Worm (Caenorhabditis elegans): ENCODE data around the gene F44E2.6.
A peak's percentile ranks its signal among the peaks of the same experiment; 100 is the strongest.

Gene F44E2.6

DNA sequence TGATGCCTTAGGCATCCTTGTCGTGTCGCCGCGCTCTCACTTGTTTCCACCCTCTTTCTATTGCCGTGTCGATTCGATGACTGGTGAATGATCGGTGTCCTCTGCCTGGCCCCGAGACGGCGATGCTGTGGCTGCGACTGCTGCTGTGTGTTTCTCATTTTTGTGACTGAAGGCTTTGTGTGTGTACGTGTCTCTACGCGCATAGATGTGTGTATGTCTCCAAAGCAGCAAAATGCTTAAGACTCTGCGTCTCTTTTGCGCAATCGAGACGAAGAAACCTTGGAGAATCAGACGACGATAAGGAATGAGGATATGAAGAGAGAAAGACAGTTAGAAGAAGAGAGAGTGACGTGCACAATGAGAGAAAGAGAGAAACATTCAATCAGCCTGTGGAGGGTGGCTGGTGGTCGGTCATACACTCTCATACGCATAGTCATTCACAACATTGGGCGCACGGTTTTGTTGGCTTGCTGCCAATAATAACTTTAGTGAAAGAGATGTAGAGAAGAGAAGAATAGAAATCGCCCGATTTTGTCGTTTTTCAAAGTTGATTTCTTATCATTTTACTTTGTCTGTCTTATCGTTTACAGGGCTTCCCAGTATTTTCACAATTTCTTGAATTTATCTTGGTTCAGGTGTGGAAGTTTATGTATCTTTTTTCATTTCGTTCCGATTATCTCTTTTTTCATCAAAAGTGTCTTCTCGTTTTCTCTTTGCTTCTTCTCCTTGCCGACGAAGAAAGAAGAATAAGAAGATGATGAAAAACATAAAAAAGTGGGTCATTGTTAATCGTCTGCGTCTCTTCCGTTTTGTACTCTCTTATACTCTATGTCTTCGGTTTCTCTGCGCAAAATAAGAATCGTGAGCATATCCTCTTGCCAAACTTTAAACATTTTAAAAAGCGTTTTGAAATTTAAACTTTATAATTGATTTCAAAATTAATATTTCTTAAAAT lies 42.9 kb downstream of the F44E2.6 start (continued):
- TF ChIP-seq T20F7.1 (GFP tag; optimal IDR thresholded peaks at IDR 0.05) (peak; percentile 87), F49E8.2 (tag; optimal IDR thresholded peaks at IDR 0.05; ENCODE audit: borderline replicate concordance) (no peak), F44E2.7 (GFP tag; IDR thresholded peaks at IDR 0.05) (no peak), aly-2 (tag; optimal IDR thresholded peaks at IDR 0.05) (no peak), lin-13 (GFP tag; optimal IDR thresholded peaks at IDR 0.05) (peak; percentile 93), pha-4 (GFP tag; IDR thresholded peaks at IDR 0.05) (peak; percentile 81), pha-4 (tag; optimal IDR thresholded peaks at IDR 0.05) (peak; percentile 86), mdt-29 (GFP tag; IDR thresholded peaks at IDR 0.05) (no peak), hmg-1.1 (GFP tag; IDR thresholded peaks at IDR 0.05) (peak; percentile 92), spr-1 (tag; optimal IDR thresholded peaks at IDR 0.05) (peak; percentile 82), Y105C5A.15 (GFP tag; IDR thresholded peaks at IDR 0.05) (no peak), R02D3.7 (tag; optimal IDR thresholded peaks at IDR 0.05) (no peak), gei-8 (GFP tag; optimal IDR thresholded peaks at IDR 0.05) (peak; percentile 94), unc-62 (GFP tag; optimal IDR thresholded peaks at IDR 0.05 in 1 of 2) (peak; percentile 43 to 100), unc-62 (tag; optimal IDR thresholded peaks at IDR 0.05) (peak; percentile 60), ama-1 (optimal IDR thresholded peaks at IDR 0.05) (peak; percentile 42), T26A8.4 (GFP tag; IDR thresholded peaks at IDR 0.05) (peak; percentile 85), skn-1 (tag; optimal IDR thresholded peaks at IDR 0.05) (no peak), zfp-3 (GFP tag; conservative IDR thresholded peaks at IDR 0.05) (peak; percentile 59; the same call in 1 of the 2 replicates), ceh-62 (tag; optimal IDR thresholded peaks at IDR 0.05) (no peak), ceh-32 (tag; optimal IDR thresholded peaks at IDR 0.05; ENCODE audit: poor library complexity) (peak; percentile 55), duxl-1 (tag; optimal IDR thresholded peaks at IDR 0.05; ENCODE audit: poor library complexity) (peak; percentile 57), nhr-48 (tag; optimal IDR thresholded peaks at IDR 0.05) (peak; percentile 95), hlh-30 (tag; optimal IDR thresholded peaks at IDR 0.05; ENCODE audit: insufficient read depth) (peak; percentile 98), fos-1 (tag; optimal IDR thresholded peaks at IDR 0.05) (peak; percentile 87), nhr-102 (tag; optimal IDR thresholded peaks at IDR 0.05) (peak; percentile 94), madf-5 (GFP tag; IDR thresholded peaks at IDR 0.05) (0 out of 4 replicates have a peak, but pooled peaks of 1 of the 2 experiments have one; percentile 5), egl-43 (GFP tag; IDR thresholded peaks at IDR 0.05) (peak; percentile 81), tag-97 (GFP tag; IDR thresholded peaks at IDR 0.05) (no peak), dmd-6 (GFP tag; IDR thresholded peaks at IDR 0.05) (peak; percentile 96), aha-1 (tag) (peak; percentile 100), hlh-11 (tag; optimal IDR thresholded peaks at IDR 0.05) (peak; percentile 100), nhr-111 (GFP tag; optimal IDR thresholded peaks at IDR 0.05) (no peak), nhr-76 (tag; optimal IDR thresholded peaks at IDR 0.05) (no peak), ztf-7 (tag; optimal IDR thresholded peaks at IDR 0.05) (peak; percentile 59), snpc-4 (tag; optimal IDR thresholded peaks at IDR 0.05) (peak; percentile 7), ztf-11 (tag; optimal IDR thresholded peaks at IDR 0.05) (no peak), mdl-1 (tag; optimal IDR thresholded peaks at IDR 0.05) (peak; percentile 94 to 98), Y5F2A.4 (GFP tag; optimal IDR thresholded peaks at IDR 0.05) (no peak), saeg-2 (GFP tag; IDR thresholded peaks at IDR 0.05) (peak; percentile 82), ceh-82 (tag; optimal IDR thresholded peaks at IDR 0.05) (no peak), zfp-2 (tag; optimal IDR thresholded peaks at IDR 0.05) (no peak), nhr-41 (GFP tag; IDR thresholded peaks at IDR 0.05) (peak; percentile 47; the same call in 1 of the 2 replicates), F26F4.8 (GFP tag; conservative IDR thresholded peaks at IDR 0.05) (no peak), lim-7 (GFP tag; IDR thresholded peaks at IDR 0.05) (0 out of 2 replicates have a peak, but pooled peaks have one; percentile 3), nhr-237 (tag; optimal IDR thresholded peaks at IDR 0.05) (peak; percentile 26), sdz-12 (GFP tag; optimal IDR thresholded peaks at IDR 0.05) (no peak), ceh-20 (GFP tag; IDR thresholded peaks at IDR 0.05) (peak; percentile 73), cey-2 (tag; optimal IDR thresholded peaks at IDR 0.05; ENCODE audit: borderline replicate concordance, insufficient read depth) (peak; percentile 88), nhr-28 (tag; optimal IDR thresholded peaks at IDR 0.05) (peak; percentile 96)

Measured in whole organism, L4 larva.